Fruit fly (Drosophila melanogaster): ENCODE measurements around the gene CG42699.
A peak's percentile ranks its signal among the peaks of the same experiment; 100 is the strongest.

Gene CG42699

DNA sequence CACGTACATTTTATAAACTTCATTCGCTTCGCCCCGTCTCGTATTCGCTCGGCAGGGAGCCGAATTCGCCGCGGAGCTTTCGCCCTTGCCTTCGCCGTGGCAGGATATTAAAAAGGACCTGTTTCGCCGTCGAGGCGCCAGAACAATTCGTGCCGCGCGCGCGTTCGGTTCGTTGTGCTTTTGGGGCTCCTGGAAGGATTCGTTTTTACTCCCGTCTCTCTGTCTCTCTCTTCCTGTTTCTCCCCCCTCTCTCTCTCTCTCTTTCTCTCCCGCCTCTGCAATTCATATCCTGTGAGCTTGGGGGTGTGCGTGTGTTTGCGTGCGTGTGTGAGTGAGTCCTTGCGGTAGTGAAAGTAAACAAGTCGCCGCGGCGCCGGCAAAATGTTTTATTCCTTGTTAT lies 54.1 kb downstream of the CG42699 start, which contains the start of gene CG15765:
Gene CG15765 (plus strand): TSS at position 132 of the 400 bp plus-strand sequence.
- no peak for TF ChIP-seq Hr38 (GFP tag; optimal IDR thresholded peaks at IDR 0.05)
- no peak for TF ChIP-seq CG7368 (GFP tag; optimal IDR thresholded peaks at IDR 0.05)
- no peak for TF ChIP-seq eg (GFP tag; IDR thresholded peaks at IDR 0.05)
- TF ChIP-seq salr (GFP tag; optimal IDR thresholded peaks at IDR 0.05), result no peak
- TF ChIP-seq Met (GFP tag; optimal IDR thresholded peaks at IDR 0.05), result no peak
- no peak for TF ChIP-seq CG9139 (GFP tag; optimal IDR thresholded peaks at IDR 0.05)
- no peak for TF ChIP-seq CG4318 (GFP tag; optimal IDR thresholded peaks at IDR 0.05)
- TF ChIP-seq CG31627 (GFP tag; optimal IDR thresholded peaks at IDR 0.05), result no peak
- TF ChIP-seq CG8119 (GFP tag; IDR thresholded peaks at IDR 0.05), result no peak
- no peak for TF ChIP-seq acj6 (GFP tag; optimal IDR thresholded peaks at IDR 0.05)
- TF ChIP-seq Blimp-1 (GFP tag; optimal IDR thresholded peaks at IDR 0.05), result no peak
- no peak for TF ChIP-seq Hr39 (GFP tag; optimal IDR thresholded peaks at IDR 0.05)

DNA sequence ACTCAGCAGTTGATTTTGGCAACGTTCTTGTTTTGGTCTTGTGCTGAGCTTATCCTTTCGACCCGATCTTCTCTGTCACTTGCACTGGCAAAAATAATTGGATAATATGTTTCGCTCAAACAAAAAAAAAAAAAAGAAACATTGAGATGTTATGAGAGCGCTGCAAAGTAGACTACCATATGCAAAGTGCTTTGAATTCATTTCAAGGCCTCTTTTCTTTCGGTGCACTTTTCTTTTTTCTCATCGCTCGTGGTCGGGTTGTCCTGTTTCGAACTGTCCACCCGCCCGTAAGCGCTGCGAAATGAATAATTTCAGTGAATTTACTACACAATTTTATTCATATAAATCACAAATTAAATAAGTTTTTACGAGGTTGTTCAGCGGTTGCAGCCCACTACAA lies 55.6 kb downstream of the CG42699 start:
- TF ChIP-seq Met (GFP tag; optimal IDR thresholded peaks at IDR 0.05), result peak; percentile 27
- no peak for TF ChIP-seq Blimp-1 (GFP tag; optimal IDR thresholded peaks at IDR 0.05)
- no peak for TF ChIP-seq Sox14 (GFP tag; optimal IDR thresholded peaks at IDR 0.05)
- no peak for TF ChIP-seq Ets21C (GFP tag; optimal IDR thresholded peaks at IDR 0.05)
- no peak for TF ChIP-seq CG9139 (GFP tag; optimal IDR thresholded peaks at IDR 0.05)
- TF ChIP-seq CG15336 (GFP tag; IDR thresholded peaks at IDR 0.05), result no peak
- TF ChIP-seq Gug (GFP tag; IDR thresholded peaks at IDR 0.05), result no peak
- TF ChIP-seq esn (GFP tag; optimal IDR thresholded peaks at IDR 0.05), result no peak
- no peak for TF ChIP-seq fd85E (GFP tag; optimal IDR thresholded peaks at IDR 0.05)
- no peak for TF ChIP-seq Eip75B (GFP tag; optimal IDR thresholded peaks at IDR 0.05)
- TF ChIP-seq spab (GFP tag; optimal IDR thresholded peaks at IDR 0.05), result no peak
- TF ChIP-seq Sox15 (GFP tag; optimal IDR thresholded peaks at IDR 0.05), result no peak
- TF ChIP-seq salr (GFP tag; optimal IDR thresholded peaks at IDR 0.05), result no peak
- no peak for TF ChIP-seq CG8319 (GFP tag; optimal IDR thresholded peaks at IDR 0.05)
- no peak for TF ChIP-seq achi (GFP tag; optimal IDR thresholded peaks at IDR 0.05)
- TF ChIP-seq CG8119 (GFP tag; IDR thresholded peaks at IDR 0.05), result no peak
- no peak for TF ChIP-seq dac (GFP tag; optimal IDR thresholded peaks at IDR 0.05)
- TF ChIP-seq ss (GFP tag; optimal IDR thresholded peaks at IDR 0.05), result no peak
- no peak for TF ChIP-seq fkh (GFP tag; optimal IDR thresholded peaks at IDR 0.05)
- TF ChIP-seq CG1621 (tag; optimal IDR thresholded peaks at IDR 0.05), result no peak
- peak; percentile 18 for TF ChIP-seq lz (GFP tag; optimal IDR thresholded peaks at IDR 0.05)
- peak; percentile 36 for TF ChIP-seq cyc (GFP tag; optimal IDR thresholded peaks at IDR 0.05)
- TF ChIP-seq CG6163 (GFP tag; IDR thresholded peaks at IDR 0.05), result 0 out of 3 replicates have a peak, but pooled peaks have one; percentile 44
- TF ChIP-seq CG3032 (tag; optimal IDR thresholded peaks at IDR 0.05), result no peak
- peak; percentile 7 for TF ChIP-seq Eip78C (GFP tag)
- TF ChIP-seq CG16779 (tag; optimal IDR thresholded peaks at IDR 0.05), result no peak
- peak; percentile 4 for TF ChIP-seq topi (GFP tag; optimal IDR thresholded peaks at IDR 0.05)
- peak; percentile 62 for TF ChIP-seq svp (GFP tag)
- TF ChIP-seq CG11294 (GFP tag; IDR thresholded peaks at IDR 0.05), result no peak
- no peak for TF ChIP-seq CG10631 (GFP tag; optimal IDR thresholded peaks at IDR 0.05)
- no peak for TF ChIP-seq CG6808 (GFP tag; optimal IDR thresholded peaks at IDR 0.05)
- TF ChIP-seq Hr38 (GFP tag; optimal IDR thresholded peaks at IDR 0.05), result no peak
- TF ChIP-seq Smox (GFP tag; optimal IDR thresholded peaks at IDR 0.05), result peak; percentile 8
- no peak for TF ChIP-seq acj6 (GFP tag; optimal IDR thresholded peaks at IDR 0.05)
- no peak for TF ChIP-seq CG4318 (GFP tag; optimal IDR thresholded peaks at IDR 0.05)
- no peak for TF ChIP-seq Eip93F (GFP tag; optimal IDR thresholded peaks at IDR 0.05)
- no peak for TF ChIP-seq Lpt (GFP tag; optimal IDR thresholded peaks at IDR 0.05)
- TF ChIP-seq CG31627 (GFP tag; optimal IDR thresholded peaks at IDR 0.05), result peak; percentile 5
- TF ChIP-seq dsx (GFP tag; optimal IDR thresholded peaks at IDR 0.05; ENCODE audit: poor library complexity, severe bottlenecking), result no peak
- TF ChIP-seq Hr4 (GFP tag; optimal IDR thresholded peaks at IDR 0.05), result no peak
- no peak for TF ChIP-seq CG6276 (GFP tag; optimal IDR thresholded peaks at IDR 0.05)
- TF ChIP-seq CG6854 (GFP tag; optimal IDR thresholded peaks at IDR 0.05), result no peak
- no peak for TF ChIP-seq CG3919 (GFP tag; optimal IDR thresholded peaks at IDR 0.05)
- no peak for TF ChIP-seq pdm3 (GFP tag; optimal IDR thresholded peaks at IDR 0.05)
- TF ChIP-seq CG11902 (GFP tag; optimal IDR thresholded peaks at IDR 0.05), result no peak
- TF ChIP-seq CG7368 (GFP tag; optimal IDR thresholded peaks at IDR 0.05), result no peak
- no peak for TF ChIP-seq Sox102F (GFP tag; optimal IDR thresholded peaks at IDR 0.05)
